Worm (Caenorhabditis elegans): ENCODE results near the gene str-198.

str-198 gene

ce11 chrV:16020042-16020441, 27.6 kb upstream of the str-198 start, which contains the start of gene srx-44:
Gene srx-44, plus strand, starts transcription at chrV:16020342.
- TF ChIP-seq cebp-2 (GFP tag; IDR thresholded peaks at IDR 0.05) (no peak), ztf-25 (GFP tag; IDR thresholded peaks at IDR 0.05) (no peak), hlh-12 (tag; optimal IDR thresholded peaks at IDR 0.05) (no peak), nhr-80 (tag; optimal IDR thresholded peaks at IDR 0.05) (no peak), rec-8 (tag; optimal IDR thresholded peaks at IDR 0.05) (no peak), ceh-58 (GFP tag; IDR thresholded peaks at IDR 0.05) (no peak), ets-4 (GFP tag; optimal IDR thresholded peaks at IDR 0.05) (no peak), him-1 (tag; optimal IDR thresholded peaks at IDR 0.05) (no peak), Y67H2A.10 (GFP tag; conservative IDR thresholded peaks at IDR 0.05) (no peak), mxl-1 (tag; optimal IDR thresholded peaks at IDR 0.05) (no peak), ztf-3 (GFP tag; optimal IDR thresholded peaks at IDR 0.05) (no peak), fkh-3 (tag; optimal IDR thresholded peaks at IDR 0.05) (no peak), F10E7.11 (tag; optimal IDR thresholded peaks at IDR 0.05) (no peak), hmg-20 (GFP tag; IDR thresholded peaks at IDR 0.05) (no peak), sptf-2 (GFP tag; optimal IDR thresholded peaks at IDR 0.05) (no peak), ceh-100 (GFP tag; IDR thresholded peaks at IDR 0.05) (no peak), dpff-1 (tag; optimal IDR thresholded peaks at IDR 0.05) (no peak), nfya-1 (tag; optimal IDR thresholded peaks at IDR 0.05; ENCODE audit: borderline replicate concordance, insufficient read depth) (no peak)

ce11 chrV:16022600-16022999, 25.0 kb upstream of the str-198 start:
- TF ChIP-seq rcor-1 (GFP tag; IDR thresholded peaks at IDR 0.05) (no peak), snpc-1.3 (tag; optimal IDR thresholded peaks at IDR 0.05; ENCODE audit: insufficient read depth) (no peak), snpc-3.4 (tag; optimal IDR thresholded peaks at IDR 0.05) (no peak), hlh-12 (tag; optimal IDR thresholded peaks at IDR 0.05) (no peak), ceh-100 (GFP tag; IDR thresholded peaks at IDR 0.05) (no peak), ceh-91 (GFP tag; IDR thresholded peaks at IDR 0.05) (no peak), Y53G8AR.9 (GFP tag; conservative IDR thresholded peaks at IDR 0.05) (no peak), F55B11.4 (tag; optimal IDR thresholded peaks at IDR 0.05; ENCODE audit: borderline replicate concordance, insufficient read depth) (no peak), snpc-4 (GFP tag; optimal IDR thresholded peaks at IDR 0.05) (no peak), snpc-4 (tag; optimal IDR thresholded peaks at IDR 0.05) (no peak), lsl-1 (GFP tag; optimal IDR thresholded peaks at IDR 0.05) (peak; percentile 16), ekl-4 (GFP tag; IDR thresholded peaks at IDR 0.05) (no peak), unc-62 (GFP tag; optimal IDR thresholded peaks at IDR 0.05) (no peak), ets-4 (GFP tag; optimal IDR thresholded peaks at IDR 0.05) (no peak), ccch-3 (GFP tag; optimal IDR thresholded peaks at IDR 0.05) (no peak), attf-3 (GFP tag; conservative IDR thresholded peaks at IDR 0.05) (no peak), mel-28 (tag; optimal IDR thresholded peaks at IDR 0.05; ENCODE audit: borderline replicate concordance) (no peak), B0035.1 (tag; optimal IDR thresholded peaks at IDR 0.05) (no peak), lin-54 (GFP tag; optimal IDR thresholded peaks at IDR 0.05) (peak; percentile 90), dox-1 (GFP tag; IDR thresholded peaks at IDR 0.05) (0 out of 2 replicates have a peak, but pooled peaks have one; percentile 26), ceh-27 (GFP tag; optimal IDR thresholded peaks at IDR 0.05) (peak; percentile 62), athp-1 (tag; optimal IDR thresholded peaks at IDR 0.05) (no peak), dpl-1 (GFP tag; optimal IDR thresholded peaks at IDR 0.05) (peak; percentile 59), T07F8.4 (tag; optimal IDR thresholded peaks at IDR 0.05) (no peak), F57A8.1 (GFP tag; optimal IDR thresholded peaks at IDR 0.05) (no peak), tbp1 (GFP tag; optimal IDR thresholded peaks at IDR 0.05) (no peak), efl-1 (GFP tag; optimal IDR thresholded peaks at IDR 0.05) (peak; percentile 59), lin-26 (GFP tag; IDR thresholded peaks at IDR 0.05) (no peak), nfya-2 (GFP tag; IDR thresholded peaks at IDR 0.05) (no peak), F23B12.7 (tag; optimal IDR thresholded peaks at IDR 0.05; ENCODE audit: insufficient read depth) (no peak), F10E7.11 (tag; optimal IDR thresholded peaks at IDR 0.05) (no peak), egl-44 (GFP tag; IDR thresholded peaks at IDR 0.05) (0 out of 2 replicates have a peak, but pooled peaks have one; percentile 25), atf-7 (tag; optimal IDR thresholded peaks at IDR 0.05) (no peak), F33H1.4 (GFP tag; IDR thresholded peaks at IDR 0.05) (no peak)

Data from whole organism, young adult.